Fruit fly (Drosophila melanogaster) whole organism, embryonic: ENCODE measurements around the gene trem.
A peak's percentile ranks its signal among the peaks of the same experiment; 100 is the strongest.

Source experiments
- Antp ChIP-seq: fragments of 200-800 bp; sonication (Bioruptor generic); optimal IDR thresholded peaks from 3 replicates; lab custom pipeline; 2016; ENCODE audit warnings: missing biosample characterization, missing genetic modification characterization
- Asciz ChIP-seq: fragments of 200-800 bp; sonication (Bioruptor generic); optimal IDR thresholded peaks from 2 replicates; lab custom pipeline; 2017; ENCODE audit warnings: missing biosample characterization, mild to moderate bottlenecking, missing genetic modification characterization, missing genetic modification reagents
- Awh ChIP-seq: fragments of 200-800 bp; sonication (Bioruptor generic); IDR thresholded peaks from 2 replicates; pipeline ENCODE4, ENCODE4 v1.3.6; 2022; ENCODE audit warnings: missing biosample characterization, missing genetic modification characterization
- BEAF-32 ChIP-seq: fragments of 200-800 bp; sonication (Bioruptor generic); optimal IDR thresholded peaks from 3 replicates; lab custom pipeline; 2017; ENCODE audit warnings: missing biosample characterization, missing genetic modification characterization, mild to moderate bottlenecking, moderate library complexity, missing genetic modification reagents
- CG12769 ChIP-seq: fragments of 200-800 bp; sonication (Bioruptor generic); optimal IDR thresholded peaks from 2 replicates; lab custom pipeline; 2019; ENCODE audit warnings: missing biosample characterization, mild to moderate bottlenecking, missing genetic modification characterization, moderate library complexity
- CG12942 ChIP-seq: fragments of 200-800 bp; sonication (Bioruptor generic); optimal IDR thresholded peaks from 3 replicates; lab custom pipeline; 2016; ENCODE audit warnings: missing biosample characterization, missing genetic modification characterization
- CG17186 ChIP-seq: fragments of 200-800 bp; sonication (Bioruptor generic); optimal IDR thresholded peaks from 3 replicates; lab custom pipeline; 2017; ENCODE audit warnings: missing biosample characterization, missing genetic modification reagents, missing genetic modification characterization
- CG18599 ChIP-seq: fragments of 200-800 bp; sonication (Bioruptor generic); optimal IDR thresholded peaks from 3 replicates; lab custom pipeline; 2017; ENCODE audit warnings: missing biosample characterization, missing genetic modification characterization, mild to moderate bottlenecking, moderate library complexity, missing genetic modification reagents
- CG18619 ChIP-seq: fragments of 200-800 bp; sonication (Bioruptor generic); optimal IDR thresholded peaks from 3 replicates; lab custom pipeline; 2017; ENCODE audit warnings: missing biosample characterization, mild to moderate bottlenecking, missing genetic modification characterization
- CG33557 ChIP-seq: fragments of 200-800 bp; sonication (Bioruptor generic); optimal IDR thresholded peaks from 2 replicates; lab custom pipeline; 2019; ENCODE audit warnings: missing biosample characterization, mild to moderate bottlenecking, missing genetic modification characterization, moderate library complexity
- CG4360 ChIP-seq: fragments of 200-800 bp; sonication (Bioruptor generic); IDR thresholded peaks from 2 replicates; pipeline ENCODE4 v1.3.6; 2022; ENCODE audit warnings: missing biosample characterization, missing genetic modification characterization
- CG7372 ChIP-seq: fragments of 200-800 bp; sonication (Bioruptor generic); IDR thresholded peaks from 2 replicates; pipeline ENCODE4 v1.3.6; 2022; ENCODE audit warnings: missing biosample characterization, missing genetic modification characterization
- CG7839 ChIP-seq: fragments of 200-800 bp; sonication (Bioruptor generic); optimal IDR thresholded peaks from 3 replicates; lab custom pipeline; 2018; ENCODE audit warnings: missing biosample characterization, mild to moderate bottlenecking, missing genetic modification characterization, moderate library complexity
- CG7963 ChIP-seq: fragments of 200-800 bp; sonication (Bioruptor generic); IDR thresholded peaks from 3 replicates; pipeline ENCODE4 v1.3.6; 2022; ENCODE audit warnings: missing biosample characterization, missing genetic modification characterization; ENCODE audit not compliant: partially characterized antibody
- CG8478 ChIP-seq: fragments of >200 bp; optimal IDR thresholded peaks from 2 replicates; lab custom pipeline; 2018
- CG8765 ChIP-seq: fragments of 200-800 bp; sonication (Bioruptor generic); IDR thresholded peaks from 2 replicates; pipeline ENCODE4 v1.3.6; 2022; ENCODE audit warnings: missing biosample characterization, missing genetic modification characterization
- CHES-1-like ChIP-seq: fragments of 200-800 bp; sonication (Bioruptor generic); optimal IDR thresholded peaks from 2 replicates; lab custom pipeline; 2016; ENCODE audit warnings: missing biosample characterization, missing genetic modification characterization
- Deaf1 ChIP-seq: fragments of 200-800 bp; optimal IDR thresholded peaks from 3 replicates; lab custom pipeline; 2019; ENCODE audit warnings: missing biosample characterization, mild to moderate bottlenecking, missing genetic modification characterization, moderate library complexity
- Dll ChIP-seq: fragments of 200-800 bp; sonication (Bioruptor generic); IDR thresholded peaks from 4 replicates; pipeline ENCODE4 v1.3.6; 2022; ENCODE audit warnings: missing biosample characterization, missing genetic modification characterization; ENCODE audit not compliant: partially characterized antibody
- Drgx ChIP-seq: fragments of 200-800 bp; sonication (Bioruptor generic); IDR thresholded peaks from 2 replicates; pipeline ENCODE4 v1.3.6; 2022; ENCODE audit warnings: missing biosample characterization, missing genetic modification characterization
- Fer1 ChIP-seq: fragments of 200-800 bp; sonication (Bioruptor generic); optimal IDR thresholded peaks from 2 replicates; lab custom pipeline; 2017; ENCODE audit warnings: missing biosample characterization, mild to moderate bottlenecking, missing genetic modification characterization
- H2.0 ChIP-seq: fragments of 200-800 bp; sonication (Bioruptor generic); IDR thresholded peaks from 2 replicates; pipeline ENCODE4 v1.3.6; 2022; ENCODE audit warnings: missing biosample characterization, missing genetic modification characterization
- Hr3 ChIP-seq: fragments of 200-800 bp; sonication (Bioruptor generic); optimal IDR thresholded peaks from 3 replicates; lab custom pipeline; 2016; ENCODE audit warnings: missing biosample characterization, missing genetic modification characterization
- Lpt ChIP-seq: fragments of >200 bp; optimal IDR thresholded peaks from 2 replicates; lab custom pipeline; 2018; ENCODE audit warnings: missing biosample characterization, missing genetic modification characterization
- NC2β ChIP-seq: fragments of 200-800 bp; sonication (Bioruptor generic); optimal IDR thresholded peaks from 2 replicates; lab custom pipeline; 2016; ENCODE audit warnings: missing biosample characterization, missing genetic modification characterization
- NFAT ChIP-seq: fragments of 200-800 bp; sonication (Bioruptor generic); IDR thresholded peaks from 2 replicates; pipeline ENCODE4 v1.3.6; 2022; ENCODE audit warnings: missing biosample characterization, missing genetic modification characterization
- PHDP ChIP-seq: fragments of 200-800 bp; sonication (Bioruptor generic); optimal IDR thresholded peaks from 3 replicates; lab custom pipeline; 2018; ENCODE audit warnings: missing biosample characterization, mild to moderate bottlenecking, missing genetic modification characterization, moderate library complexity
- Pdp1 ChIP-seq, 2 experiments: fragments of 200-800 bp; sonication (Bioruptor generic); optimal IDR thresholded peaks; 3 replicates each; lab custom pipeline; 2016; ENCODE audit warnings: missing biosample characterization in 2 of 2, missing genetic modification characterization in 2 of 2, mild to moderate bottlenecking in 1 of 2, moderate library complexity in 1 of 2
- Usf ChIP-seq: fragments of 200-800 bp; sonication (Bioruptor generic); optimal IDR thresholded peaks from 2 replicates; lab custom pipeline; 2017; ENCODE audit warnings: missing genotype, missing biosample characterization, missing genetic modification characterization
- Vsx1 ChIP-seq: fragments of 200-800 bp; sonication (Bioruptor generic); optimal IDR thresholded peaks from 2 replicates; lab custom pipeline; 2017; ENCODE audit warnings: missing biosample characterization, mild to moderate bottlenecking, missing genetic modification characterization, missing genetic modification reagents
- ara ChIP-seq: fragments of 200-800 bp; sonication (Bioruptor generic); IDR thresholded peaks from 2 replicates; pipeline ENCODE4 v1.3.6; 2022; ENCODE audit warnings: missing biosample characterization, missing genetic modification characterization
- corto ChIP-seq: fragments of 200-800 bp; sonication (Bioruptor generic); optimal IDR thresholded peaks from 2 replicates; lab custom pipeline; 2016; ENCODE audit warnings: missing biosample characterization, mild to moderate bottlenecking, missing genetic modification characterization, moderate library complexity
- crc ChIP-seq: fragments of 200-800 bp; sonication (Bioruptor generic); optimal IDR thresholded peaks from 2 replicates; lab custom pipeline; 2016; ENCODE audit warnings: missing biosample characterization, missing genetic modification characterization
- disco-r ChIP-seq: fragments of 200-800 bp; sonication (Bioruptor generic); optimal IDR thresholded peaks from 2 replicates; lab custom pipeline; 2016; ENCODE audit warnings: missing biosample characterization, missing genetic modification characterization
- dmrt11E ChIP-seq: fragments of 200-800 bp; sonication (Bioruptor generic); optimal IDR thresholded peaks from 3 replicates; lab custom pipeline; 2018; ENCODE audit warnings: missing biosample characterization, mild to moderate bottlenecking, missing genetic modification characterization, moderate library complexity
- en ChIP-seq: fragments of 200-800 bp; sonication (Bioruptor generic); optimal IDR thresholded peaks from 2 replicates; lab custom pipeline; 2016; ENCODE audit warnings: missing biosample characterization, missing genetic modification characterization
- eyg ChIP-seq: fragments of 200-800 bp; sonication (Bioruptor generic); optimal IDR thresholded peaks from 3 replicates; lab custom pipeline; 2016; ENCODE audit warnings: missing biosample characterization, missing genetic modification characterization
- grau ChIP-seq: fragments of 200-800 bp; optimal IDR thresholded peaks from 3 replicates; lab custom pipeline; 2019; ENCODE audit warnings: missing biosample characterization, mild to moderate bottlenecking, missing genetic modification characterization, moderate library complexity
- gro ChIP-seq: fragments of 200-800 bp; sonication (Bioruptor generic); optimal IDR thresholded peaks from 2 replicates; lab custom pipeline; 2016; ENCODE audit warnings: missing biosample characterization, missing genetic modification characterization
- hkb ChIP-seq, 2 experiments: fragments of 200-800 bp in 1 of 2; fragments of >200 bp in 1 of 2; sonication (Bioruptor generic) in 1 of 2; IDR thresholded peaks in 1 of 2; optimal IDR thresholded peaks in 1 of 2; 2 replicates each; pipeline versions ENCODE4 v1.3.6 to Lab custom; 2017 to 2022; ENCODE audit warnings: missing biosample characterization in 1 of 2, missing genetic modification characterization in 1 of 2
- kni ChIP-seq: fragments of 200-800 bp; sonication (Bioruptor generic); optimal IDR thresholded peaks from 3 replicates; lab custom pipeline; 2017; ENCODE audit warnings: mild to moderate bottlenecking, missing biosample characterization, missing genetic modification reagents, missing genetic modification characterization
- mirr ChIP-seq: fragments of 200-800 bp; sonication (Bioruptor generic); optimal IDR thresholded peaks from 3 replicates; lab custom pipeline; 2018; ENCODE audit warnings: missing biosample characterization, mild to moderate bottlenecking, missing genetic modification characterization
- nmo ChIP-seq: fragments of 200-800 bp; sonication (Bioruptor generic); optimal IDR thresholded peaks from 2 replicates; lab custom pipeline; 2018; ENCODE audit warnings: missing biosample characterization, mild to moderate bottlenecking, missing genetic modification characterization, moderate library complexity
- nom ChIP-seq: fragments of 200-800 bp; sonication (Bioruptor generic); optimal IDR thresholded peaks from 2 replicates; lab custom pipeline; 2017; ENCODE audit warnings: missing biosample characterization, missing genetic modification characterization, mild to moderate bottlenecking, moderate library complexity, missing genetic modification reagents
- peb ChIP-seq: fragments of 200-800 bp; sonication (Bioruptor generic); IDR thresholded peaks from 2 replicates; pipeline ENCODE4 v1.3.6; 2022; ENCODE audit warnings: missing biosample characterization, missing genetic modification characterization
- pfk ChIP-seq: fragments of 200-800 bp; sonication (Bioruptor generic); optimal IDR thresholded peaks from 2 replicates; lab custom pipeline; 2018; ENCODE audit warnings: missing biosample characterization, mild to moderate bottlenecking, missing genetic modification characterization, moderate library complexity
- phol ChIP-seq: fragments of 200-800 bp; sonication (Bioruptor generic); optimal IDR thresholded peaks from 3 replicates; lab custom pipeline; 2018; ENCODE audit warnings: missing biosample characterization, mild to moderate bottlenecking, missing genetic modification characterization, moderate library complexity
- trh ChIP-seq: fragments of 200-800 bp; sonication (Bioruptor generic); optimal IDR thresholded peaks from 2 replicates; lab custom pipeline; 2016; ENCODE audit warnings: missing biosample characterization, missing genetic modification characterization
- usp ChIP-seq: fragments of >200 bp; optimal IDR thresholded peaks from 2 replicates; lab custom pipeline; 2017; ENCODE audit warnings: missing biosample characterization, missing genetic modification characterization
- vnd ChIP-seq: fragments of 200-800 bp; sonication (Bioruptor generic); IDR thresholded peaks from 3 replicates; pipeline ENCODE4 v1.3.6; 2022; ENCODE audit warnings: missing biosample characterization, missing genetic modification characterization; ENCODE audit not compliant: partially characterized antibody
- yki ChIP-seq: fragments of >200 bp; optimal IDR thresholded peaks from 3 replicates; lab custom pipeline; 2018

trem gene

DNA sequence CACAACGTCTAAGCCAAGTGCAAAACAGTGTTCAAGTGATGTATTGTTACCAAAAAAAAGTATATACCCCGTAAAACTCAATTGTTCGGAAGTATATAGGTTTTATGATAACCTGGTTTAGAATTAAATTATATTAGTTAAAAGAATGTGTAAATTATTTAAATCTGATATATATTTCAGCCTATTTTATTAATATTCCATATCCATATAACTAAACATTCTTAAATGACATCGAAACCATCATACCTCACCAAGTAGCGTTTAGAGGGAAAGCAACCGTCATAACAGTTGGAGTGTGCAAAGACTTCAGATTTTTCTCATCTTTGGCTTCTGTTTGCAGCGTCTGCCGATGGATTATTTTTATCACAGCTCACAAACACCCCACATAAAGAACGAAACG, 31.6 kb downstream of the trem start (continued):
- TF ChIP-seq NC2β (GFP tag; lab: Kevin White, UChicago) (no peak), pfk (GFP tag; lab: Kevin White, UChicago) (no peak), CG18599 (GFP tag; lab: Kevin White, UChicago) (peak; percentile 88), CG7372 (peak; percentile 78), CHES-1-like (GFP tag; lab: Kevin White, UChicago) (no peak), disco-r (GFP tag; lab: Kevin White, UChicago) (no peak), corto (GFP tag; lab: Kevin White, UChicago) (peak; percentile 1), Drgx (GFP tag; lab: Robert Waterston, UW) (peak; percentile 88), Antp (GFP tag; lab: Kevin White, UChicago) (no peak), Asciz (peak; percentile 80), H2.0 (GFP tag; lab: Robert Waterston, UW) (peak; percentile 70), crc (GFP tag; lab: Kevin White, UChicago) (no peak), CG33557 (GFP tag; lab: Kevin White, UChicago) (peak; percentile 77), Pdp1 (GFP tag; optimal IDR thresholded peaks at IDR 0.05; lab: Kevin White, UChicago) (peak in 1 of 2 experiments; percentile 26), Vsx1 (GFP tag; lab: Kevin White, UChicago) (peak; percentile 44), BEAF-32 (no peak), NFAT (no peak; the same call in 1 of the 2 replicates), CG12942 (GFP tag; lab: Kevin White, UChicago) (peak; percentile 61), grau (tag; lab: Kevin White, UChicago) (peak; percentile 87), peb (GFP tag; lab: Robert Waterston, UW) (peak; percentile 77), nmo (GFP tag; lab: Kevin White, UChicago) (peak; percentile 86), ara (GFP tag; lab: Robert Waterston, UW) (peak; percentile 86), yki (no peak), CG18619 (GFP tag; lab: Kevin White, UChicago) (peak; percentile 61), Fer1 (GFP tag; lab: Kevin White, UChicago) (peak; percentile 85), mirr (GFP tag; lab: Kevin White, UChicago) (no peak), gro (GFP tag; lab: Kevin White, UChicago) (no peak), trh (no peak), phol (tag; lab: Kevin White, UChicago) (peak; percentile 84), hkb (optimal IDR thresholded peaks at IDR 0.05; lab: Kevin White, UChicago) (no peak), hkb (GFP tag; IDR thresholded peaks at IDR 0.05; lab: Robert Waterston, UW) (peak; percentile 84), dmrt11E (tag; lab: Kevin White, UChicago) (peak; percentile 88), Lpt (GFP tag; lab: Kevin White, UChicago) (no peak), CG12769 (tag; lab: Kevin White, UChicago) (peak; percentile 80), CG7839 (peak; percentile 89), Usf (GFP tag; lab: Kevin White, UChicago) (peak; percentile 10), Deaf1 (tag; lab: Kevin White, UChicago) (peak; percentile 55), CG4360 (GFP tag; lab: Robert Waterston, UW) (peak; percentile 14; the same call in 1 of the 2 replicates), CG17186 (GFP tag; lab: Kevin White, UChicago) (no peak), Hr3 (GFP tag; lab: Kevin White, UChicago) (peak; percentile 76), PHDP (tag; lab: Kevin White, UChicago) (peak; percentile 90), en (GFP tag; lab: Kevin White, UChicago) (no peak), CG8765 (GFP tag; lab: Robert Waterston, UW) (peak; percentile 62), nom (GFP tag; lab: Kevin White, UChicago) (peak; percentile 36), CG7963 (GFP tag; lab: Robert Waterston, UW) (no peak), kni (no peak), Awh (GFP tag; lab: Robert Waterston, UW) (peak; percentile 87), eyg (GFP tag; lab: Kevin White, UChicago) (no peak), usp (GFP tag; lab: Kevin White, UChicago) (no peak), vnd (GFP tag; lab: Robert Waterston, UW) (no peak), Dll (GFP tag; lab: Robert Waterston, UW) (no peak), CG8478 (lab: Kevin White, UChicago) (no peak)
